Worm (Caenorhabditis elegans): ENCODE data around the gene F41E6.12.
A peak's percentile ranks its signal among the peaks of the same experiment; 100 is the strongest.

ce11 chrV:8631277-8631765 lies 2.4 kb upstream of the F41E6.12 start, which contains the start of gene atg-18:
- TF ChIP-seq pqm-1 (tag; optimal IDR thresholded peaks at IDR 0.05), result peak; percentile 36
- TF ChIP-seq ama-1 (optimal IDR thresholded peaks at IDR 0.05), result no peak
- TF ChIP-seq nfya-1 (tag; optimal IDR thresholded peaks at IDR 0.05), result peak; percentile 68
- peak; percentile 26 for TF ChIP-seq lin-11 (tag; optimal IDR thresholded peaks at IDR 0.05)
- peak; percentile 19 for TF ChIP-seq fkh-10 (GFP tag; optimal IDR thresholded peaks at IDR 0.05)
- no peak for TF ChIP-seq eyg-1 (tag; optimal IDR thresholded peaks at IDR 0.05)
- TF ChIP-seq dve-1 (tag; optimal IDR thresholded peaks at IDR 0.05), result no peak
- peak; percentile 14 for TF ChIP-seq pha-2 (tag; optimal IDR thresholded peaks at IDR 0.05)
- peak; percentile 63 for TF ChIP-seq unc-86 (tag; optimal IDR thresholded peaks at IDR 0.05)
- no peak for TF ChIP-seq T23F11.4 (GFP tag; optimal IDR thresholded peaks at IDR 0.05)
- no peak for TF ChIP-seq pha-4 (tag; optimal IDR thresholded peaks at IDR 0.05)
- TF ChIP-seq elt-2 (tag; optimal IDR thresholded peaks at IDR 0.05), result peak; percentile 81
- TF ChIP-seq nhr-11 (tag; optimal IDR thresholded peaks at IDR 0.05), result no peak
- TF ChIP-seq ttx-3 (tag; optimal IDR thresholded peaks at IDR 0.05), result peak; percentile 65
